Fruit fly (Drosophila melanogaster): Measurements from ENCODE around the gene CG11498.

The CG11498 gene

DNA sequence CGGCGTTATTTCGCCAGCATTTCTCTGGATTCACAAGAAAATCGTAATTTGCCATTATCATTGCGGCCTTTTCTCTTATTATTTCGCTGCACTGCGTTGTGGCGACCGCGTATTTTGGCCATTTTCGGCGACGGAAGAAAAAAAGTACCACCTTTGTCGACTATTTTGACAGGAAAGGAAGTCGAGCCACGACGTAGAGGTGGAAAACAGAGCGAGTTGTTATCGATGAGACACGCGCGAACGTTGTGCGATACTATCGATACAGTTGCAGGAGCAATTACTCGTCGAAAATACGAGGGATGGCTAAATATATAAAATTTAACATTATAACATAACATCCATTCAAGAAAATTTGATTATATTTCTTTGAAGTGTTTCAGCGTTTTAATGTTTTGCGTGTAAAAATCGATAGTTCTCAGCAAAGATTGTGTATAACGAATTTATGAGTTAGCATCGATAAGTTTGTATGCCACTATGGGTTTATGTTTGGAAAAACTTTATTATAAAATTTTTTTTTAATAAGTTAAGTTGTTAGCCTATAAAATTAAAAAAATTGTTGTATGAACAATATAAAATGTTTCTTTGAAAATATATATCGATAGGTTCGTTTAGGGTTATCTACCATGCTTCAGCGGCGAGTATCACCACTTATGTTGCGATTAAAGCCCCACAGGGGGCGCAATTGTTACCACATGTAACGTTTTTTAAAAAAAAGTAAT lies 48.7 kb upstream of the CG11498 start, which contains the start of gene RpS7 (continued):
- TF ChIP-seq h (optimal IDR thresholded peaks at IDR 0.05): no peak
- TF ChIP-seq ab (GFP tag; optimal IDR thresholded peaks at IDR 0.05): no peak
- TF ChIP-seq CG14014 (GFP tag; IDR thresholded peaks at IDR 0.05): peak; percentile 76
- peak; percentile 97 for TF ChIP-seq MESR4 (GFP tag; optimal IDR thresholded peaks at IDR 0.05)
- peak; percentile 98 for TF ChIP-seq inv (GFP tag; IDR thresholded peaks at IDR 0.05; ENCODE audit: partially characterized antibody)
- peak; percentile 28 for TF ChIP-seq CG18764 (GFP tag; optimal IDR thresholded peaks at IDR 0.05)
- TF ChIP-seq cato (GFP tag; optimal IDR thresholded peaks at IDR 0.05; ENCODE audit: borderline replicate concordance): peak; percentile 20
- no peak for TF ChIP-seq usp (GFP tag; optimal IDR thresholded peaks at IDR 0.05)
- TF ChIP-seq CG8089 (GFP tag; optimal IDR thresholded peaks at IDR 0.05): peak; percentile 27
- TF ChIP-seq gem (tag; optimal IDR thresholded peaks at IDR 0.05): peak; percentile 45
- TF ChIP-seq CG3847 (GFP tag; IDR thresholded peaks at IDR 0.05): peak; percentile 85
- peak; percentile 77 for TF ChIP-seq Rx (GFP tag; IDR thresholded peaks at IDR 0.05)
- TF ChIP-seq sob (GFP tag; IDR thresholded peaks at IDR 0.05): peak; percentile 79
- TF ChIP-seq CG9215 (GFP tag; IDR thresholded peaks at IDR 0.05): no peak
- peak; percentile 50 for TF ChIP-seq Mad (GFP tag; optimal IDR thresholded peaks at IDR 0.05)
- peak; percentile 89 for TF ChIP-seq CG13296 (GFP tag; optimal IDR thresholded peaks at IDR 0.05)
- TF ChIP-seq CG18011 (GFP tag; optimal IDR thresholded peaks at IDR 0.05): peak; percentile 28
- peak; percentile 82 for TF ChIP-seq kni (GFP tag; optimal IDR thresholded peaks at IDR 0.05)
- TF ChIP-seq Asciz (GFP tag; optimal IDR thresholded peaks at IDR 0.05): peak; percentile 78
- no peak for TF ChIP-seq CkIIα-i1 (GFP tag; IDR thresholded peaks at IDR 0.05)
- TF ChIP-seq CG7928 (GFP tag; optimal IDR thresholded peaks at IDR 0.05): no peak
- TF ChIP-seq CG12299 (tag; optimal IDR thresholded peaks at IDR 0.05): peak; percentile 76
- peak; percentile 72 for TF ChIP-seq CG12155 (GFP tag; optimal IDR thresholded peaks at IDR 0.05)
- TF ChIP-seq sug (tag; optimal IDR thresholded peaks at IDR 0.05): peak; percentile 65
- TF ChIP-seq ERR (GFP tag; optimal IDR thresholded peaks at IDR 0.05): no peak
- peak; percentile 71; the same call in 2 of the 3 replicates for TF ChIP-seq ken (GFP tag; IDR thresholded peaks at IDR 0.05)
- TF ChIP-seq sens (GFP tag): peak; percentile 92
- peak; percentile 15 for TF ChIP-seq tin (GFP tag; optimal IDR thresholded peaks at IDR 0.05)
- peak; percentile 62 for TF ChIP-seq phol (tag; optimal IDR thresholded peaks at IDR 0.05)
- peak; percentile 65 for TF ChIP-seq bowl (GFP tag; IDR thresholded peaks at IDR 0.05)
- peak; percentile 23 for TF ChIP-seq Six4 (GFP tag; optimal IDR thresholded peaks at IDR 0.05)
- peak; percentile 96 for TF ChIP-seq bbx (GFP tag; IDR thresholded peaks at IDR 0.05; ENCODE audit: partially characterized antibody)
- no peak for TF ChIP-seq CG12744 (GFP tag; optimal IDR thresholded peaks at IDR 0.05)
- 0 out of 3 replicates have a peak, but pooled peaks have one; percentile 31 for TF ChIP-seq so (GFP tag; IDR thresholded peaks at IDR 0.05)
- peak; percentile 15 for TF ChIP-seq tx (GFP tag; optimal IDR thresholded peaks at IDR 0.05)
- no peak for TF ChIP-seq sima (GFP tag; optimal IDR thresholded peaks at IDR 0.05)
- peak; percentile 70 for TF ChIP-seq CG7839 (tag; optimal IDR thresholded peaks at IDR 0.05)
- peak; percentile 47; the same call in 1 of the 2 replicates for TF ChIP-seq wdn (GFP tag; IDR thresholded peaks at IDR 0.05)
- TF ChIP-seq Myb (GFP tag; optimal IDR thresholded peaks at IDR 0.05): peak; percentile 89
- peak; percentile 34 for TF ChIP-seq trem (tag; optimal IDR thresholded peaks at IDR 0.05)
- peak; percentile 1 for TF ChIP-seq CG3838 (GFP tag; optimal IDR thresholded peaks at IDR 0.05)
- no peak for TF ChIP-seq Antp (GFP tag; optimal IDR thresholded peaks at IDR 0.05)
- no peak for TF ChIP-seq CG15479 (GFP tag; optimal IDR thresholded peaks at IDR 0.05)
- TF ChIP-seq CG16815 (GFP tag; optimal IDR thresholded peaks at IDR 0.05): no peak
- peak; percentile 30 for TF ChIP-seq disco-r (GFP tag; optimal IDR thresholded peaks at IDR 0.05)
- TF ChIP-seq amos (GFP tag; IDR thresholded peaks at IDR 0.05; ENCODE audit: partially characterized antibody): peak; percentile 96
- peak; percentile 66 for TF ChIP-seq tgo (GFP tag; IDR thresholded peaks at IDR 0.05)
- TF ChIP-seq CG14667 (GFP tag; IDR thresholded peaks at IDR 0.05): no peak
- TF ChIP-seq wor (GFP tag; IDR thresholded peaks at IDR 0.05): peak; percentile 29; the same call in 1 of the 2 replicates
- TF ChIP-seq CG4820 (GFP tag; optimal IDR thresholded peaks at IDR 0.05): no peak
- peak; percentile 53; the same call in 1 of the 2 replicates for TF ChIP-seq CG16779 (GFP tag; IDR thresholded peaks at IDR 0.05)
